Worm (Caenorhabditis elegans): ENCODE results near the gene tex-2.
"Not testable (repeated sequence)": the region's sequence is repeated elsewhere in the genome, so short reads cannot be mapped to it uniquely, and the experiment has no call there.

tex-2 gene

ce11 chrII:5885966-5886621 lies 12.7 kb upstream of the tex-2 start (continued):
- TF ChIP-seq ceh-9 (tag; optimal IDR thresholded peaks at IDR 0.05) (no peak), daf-12 (tag; optimal IDR thresholded peaks at IDR 0.05) (no peak), skn-1 (tag; optimal IDR thresholded peaks at IDR 0.05) (no peak), pha-4 (tag; optimal IDR thresholded peaks at IDR 0.05) (peak; percentile 17), elt-3 (tag; optimal IDR thresholded peaks at IDR 0.05) (peak in 1 of 3 experiments; percentile 53)

DNA sequence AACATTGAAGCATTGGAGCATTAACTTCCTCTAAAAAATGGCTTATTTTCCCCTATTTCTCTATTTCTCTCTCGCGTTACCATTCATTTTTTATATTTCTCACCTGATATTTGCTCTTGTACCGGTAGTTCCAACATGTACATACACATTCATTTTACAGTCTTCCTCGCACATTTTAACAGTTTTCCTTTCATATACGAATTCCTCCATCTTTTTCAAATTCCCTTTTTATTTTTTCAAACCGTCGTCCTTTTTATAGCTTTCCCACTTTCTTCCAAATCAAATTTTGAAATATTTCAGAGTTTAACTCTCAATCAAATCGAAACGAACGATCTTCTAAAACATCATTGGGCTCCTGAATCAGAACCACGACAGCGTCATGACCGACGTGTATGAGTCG lies 10.8 kb upstream of the tex-2 start, which contains the start of gene rfip-1:
rfip-1 (plus strand) TSS at position 301 of the 400 bp plus-strand sequence.
- TF ChIP-seq lsy-12 (tag; optimal IDR thresholded peaks at IDR 0.05), result no peak
- no peak for TF ChIP-seq aly-2 (tag; optimal IDR thresholded peaks at IDR 0.05)
- no peak for TF ChIP-seq fkh-10 (GFP tag; optimal IDR thresholded peaks at IDR 0.05)
- TF ChIP-seq unc-39 (tag; optimal IDR thresholded peaks at IDR 0.05), result no peak
- no peak for TF ChIP-seq lin-15B (tag; optimal IDR thresholded peaks at IDR 0.05)
- TF ChIP-seq ztf-4 (tag; optimal IDR thresholded peaks at IDR 0.05), result no peak
- no peak for TF ChIP-seq elt-1 (tag; optimal IDR thresholded peaks at IDR 0.05)
- TF ChIP-seq nhr-77 (tag; optimal IDR thresholded peaks at IDR 0.05), result no peak
- no peak for TF ChIP-seq snpc-4 (tag; optimal IDR thresholded peaks at IDR 0.05)
- no peak for TF ChIP-seq ceh-16 (tag; optimal IDR thresholded peaks at IDR 0.05)
- no peak for TF ChIP-seq pqm-1 (tag; optimal IDR thresholded peaks at IDR 0.05)
- TF ChIP-seq ztf-11 (tag; optimal IDR thresholded peaks at IDR 0.05), result no peak

DNA sequence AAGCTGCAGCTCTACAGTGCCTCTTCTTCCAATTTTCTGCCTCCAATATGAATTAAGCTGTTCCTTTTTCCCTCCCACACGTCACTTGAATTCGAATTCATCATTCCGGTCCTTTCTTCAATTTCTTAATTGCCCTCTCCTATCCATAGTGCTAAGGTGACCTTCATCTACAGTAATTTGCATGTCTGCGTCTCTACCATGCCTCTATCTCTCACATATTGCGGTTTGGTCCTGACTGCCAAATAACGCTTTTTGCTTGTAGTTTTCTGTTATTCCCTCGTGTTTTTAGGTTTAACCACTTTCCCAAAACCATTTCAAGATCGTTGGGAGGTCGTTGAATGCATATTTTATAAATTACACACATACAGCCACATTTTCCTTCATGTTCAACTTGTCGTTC lies 7.3 kb upstream of the tex-2 start:
- TF ChIP-seq nhr-23 (tag; optimal IDR thresholded peaks at IDR 0.05), result peak; percentile 19
- no peak for TF ChIP-seq sea-2 (GFP tag; optimal IDR thresholded peaks at IDR 0.05)
- TF ChIP-seq nhr-25 (tag; optimal IDR thresholded peaks at IDR 0.05), result peak; percentile 90
- TF ChIP-seq unc-39 (tag; optimal IDR thresholded peaks at IDR 0.05), result no peak
- no peak for TF ChIP-seq zag-1 (tag; optimal IDR thresholded peaks at IDR 0.05)
- no peak for TF ChIP-seq fkh-10 (GFP tag; optimal IDR thresholded peaks at IDR 0.05)

DNA sequence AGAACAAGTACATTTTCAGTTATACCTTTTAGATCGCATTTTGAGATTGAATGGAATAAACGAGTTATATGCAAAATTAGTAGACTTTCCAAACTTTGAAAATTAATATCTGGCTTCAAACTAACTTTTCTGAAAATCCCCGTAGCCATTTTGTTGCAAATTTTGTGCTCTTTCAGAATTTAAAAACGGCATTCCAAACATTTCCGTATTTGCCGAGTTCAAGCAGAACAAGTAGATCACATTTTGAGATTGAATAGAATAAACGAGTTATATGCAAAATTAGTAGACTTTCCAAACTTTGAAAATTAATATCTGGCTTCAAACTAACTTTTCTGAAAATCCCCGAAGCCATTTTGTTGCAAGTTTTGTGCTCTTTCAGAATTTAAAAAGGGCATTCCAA lies 3.1 kb upstream of the tex-2 start, which contains the start of gene F55C12.2:
F55C12.2 (plus strand) TSS at position 301 of the 400 bp plus-strand sequence.
- not testable (repeated sequence) for TF ChIP-seq ceh-16, mml-1, ZK546.5 (tag; optimal IDR thresholded peaks at IDR 0.05)

ce11 chrII:5876053-5876452 lies 2.6 kb upstream of the tex-2 start, which contains the start of gene F55C12.6:
F55C12.6 (minus strand) TSS chrII:5876153.
- TF ChIP-seq unc-39 (tag; optimal IDR thresholded peaks at IDR 0.05), result no peak
- no peak for TF ChIP-seq egl-27 (tag; optimal IDR thresholded peaks at IDR 0.05)
- no peak for TF ChIP-seq sea-2 (GFP tag; optimal IDR thresholded peaks at IDR 0.05)
- no peak for TF ChIP-seq egl-5 (tag; optimal IDR thresholded peaks at IDR 0.05)
- TF ChIP-seq fos-1 (tag; optimal IDR thresholded peaks at IDR 0.05), result no peak

- TF ChIP-seq nhr-23 (tag; optimal IDR thresholded peaks at IDR 0.05), result peak; percentile 34
- TF ChIP-seq ZK546.5 (tag; optimal IDR thresholded peaks at IDR 0.05), result no peak
- peak; percentile 88 for TF ChIP-seq pha-4 (tag; optimal IDR thresholded peaks at IDR 0.05)
Observed at ce11 chrII:5874130-5874529, 716 bp upstream of the tex-2 start.

DNA sequence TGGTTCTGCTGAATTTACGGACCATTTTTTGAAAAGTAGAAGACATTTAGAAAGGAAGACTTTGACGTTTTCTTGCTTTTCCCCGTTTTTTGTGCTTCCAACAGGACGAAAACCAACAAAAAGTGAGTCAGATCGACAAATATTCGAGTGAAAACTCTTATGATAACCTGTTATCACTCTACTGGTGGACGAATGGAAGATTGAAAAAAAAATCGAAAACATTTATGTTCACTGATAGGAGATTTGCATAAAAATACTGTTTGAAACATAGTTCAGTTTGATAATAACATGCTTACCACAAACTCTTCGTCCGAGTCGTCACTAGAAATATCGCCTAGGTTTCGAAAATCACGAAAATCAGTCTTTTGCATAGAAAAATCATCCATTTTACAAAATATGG lies 1.0 kb downstream of the tex-2 start:
- TF ChIP-seq elt-2 (tag; optimal IDR thresholded peaks at IDR 0.05) (peak; percentile 75), mdl-1 (tag; optimal IDR thresholded peaks at IDR 0.05) (no peak)

DNA sequence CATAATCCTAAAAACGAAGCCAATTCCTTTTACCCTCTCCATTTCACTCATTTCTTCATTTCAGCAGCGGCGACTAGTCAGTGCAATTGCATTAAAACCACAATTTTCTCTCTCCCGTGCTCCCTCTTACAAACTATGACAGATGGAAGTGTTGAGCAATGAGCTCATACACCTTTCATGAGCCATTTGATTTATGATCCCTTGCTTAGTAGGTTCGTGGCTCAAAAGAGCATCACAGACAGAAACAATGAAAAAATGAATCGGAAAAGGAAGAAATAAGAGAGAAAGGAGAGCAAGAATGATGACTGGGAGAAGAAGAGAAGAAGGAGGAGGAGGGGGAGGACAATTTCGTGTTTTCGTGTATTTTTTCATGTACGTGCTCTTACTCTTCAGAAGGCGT lies 1.9 kb downstream of the tex-2 start:
- TF ChIP-seq pqm-1 (tag; optimal IDR thresholded peaks at IDR 0.05) (no peak), ama-1 (optimal IDR thresholded peaks at IDR 0.05) (no peak), nhr-237 (tag; optimal IDR thresholded peaks at IDR 0.05) (no peak), egl-5 (tag; optimal IDR thresholded peaks at IDR 0.05) (peak; percentile 47), unc-39 (tag; optimal IDR thresholded peaks at IDR 0.05) (no peak), daf-12 (tag; optimal IDR thresholded peaks at IDR 0.05) (no peak), ceh-9 (tag; optimal IDR thresholded peaks at IDR 0.05) (no peak), ztf-11 (tag; optimal IDR thresholded peaks at IDR 0.05) (no peak), nhr-76 (tag; optimal IDR thresholded peaks at IDR 0.05) (no peak), elt-2 (tag; optimal IDR thresholded peaks at IDR 0.05) (no peak), lin-39 (tag; optimal IDR thresholded peaks at IDR 0.05) (peak; percentile 74), ceh-16 (tag; optimal IDR thresholded peaks at IDR 0.05) (no peak), skn-1 (tag; optimal IDR thresholded peaks at IDR 0.05) (no peak), nfya-1 (tag; optimal IDR thresholded peaks at IDR 0.05; ENCODE audit: insufficient read depth) (peak; percentile 13), R02D3.7 (tag; optimal IDR thresholded peaks at IDR 0.05) (no peak), nhr-12 (tag; optimal IDR thresholded peaks at IDR 0.05) (no peak), lsy-12 (tag; optimal IDR thresholded peaks at IDR 0.05) (no peak), nhr-67 (tag; optimal IDR thresholded peaks at IDR 0.05) (no peak), snpc-4 (tag; optimal IDR thresholded peaks at IDR 0.05) (no peak), fkh-2 (tag; optimal IDR thresholded peaks at IDR 0.05) (no peak), elt-1 (tag; optimal IDR thresholded peaks at IDR 0.05) (no peak), aly-2 (tag; optimal IDR thresholded peaks at IDR 0.05) (no peak), mdl-1 (tag; optimal IDR thresholded peaks at IDR 0.05) (no peak)

Measured in whole organism, L3 larva.